Fruit fly (Drosophila melanogaster): ENCODE results near the gene CG6470.

DNA sequence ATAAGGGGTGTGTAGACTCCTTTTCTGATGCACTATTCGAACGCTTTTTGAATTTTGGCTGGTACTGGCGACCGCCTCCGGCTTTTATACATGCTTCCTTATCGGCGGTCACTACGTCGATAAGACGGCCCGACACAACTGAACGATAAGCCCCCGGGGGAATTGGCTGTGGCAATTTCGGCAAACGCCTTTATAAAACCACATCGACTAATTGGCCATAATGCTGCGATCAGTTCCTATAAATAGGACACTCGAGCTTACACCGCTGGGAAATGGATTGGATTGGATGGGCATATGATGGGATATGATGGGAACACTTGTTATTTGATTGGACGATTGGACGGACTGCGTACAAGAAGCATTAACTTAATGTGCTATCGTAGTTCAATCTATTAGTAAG is 22.7 kb downstream of the CG6470 start, which contains the start of gene CG15044:
- TF ChIP-seq ttk (optimal IDR thresholded peaks at IDR 0.05) (no peak), h (optimal IDR thresholded peaks at IDR 0.05) (no peak), insv (optimal IDR thresholded peaks at IDR 0.05) (no peak), Sin3A (optimal IDR thresholded peaks at IDR 0.05) (no peak)

Measured in Kc167 (cell line).